Fruit fly (Drosophila melanogaster): ENCODE measurements around the gene Cyp28a5.

dm6 chr2L:14010410-14010809 is 33.3 kb downstream of the Cyp28a5 start:
- TF ChIP-seq Mnt (GFP tag; optimal IDR thresholded peaks at IDR 0.05) (no peak), Clk (GFP tag; optimal IDR thresholded peaks at IDR 0.05) (no peak), CG7045 (GFP tag; optimal IDR thresholded peaks at IDR 0.05) (no peak), CG7101 (tag; optimal IDR thresholded peaks at IDR 0.05) (no peak), ovo (GFP tag; optimal IDR thresholded peaks at IDR 0.05) (no peak), kay (GFP tag; ENCODE audit: borderline replicate concordance) (peak; percentile 84), CG12768 (GFP tag; optimal IDR thresholded peaks at IDR 0.05) (peak; percentile 29), Crg-1 (GFP tag; optimal IDR thresholded peaks at IDR 0.05) (no peak), CG14711 (tag; optimal IDR thresholded peaks at IDR 0.05) (no peak), CG33017 (tag; optimal IDR thresholded peaks at IDR 0.05) (no peak), CG11617 (GFP tag; optimal IDR thresholded peaks at IDR 0.05) (no peak), cnc (optimal IDR thresholded peaks at IDR 0.05) (no peak)
